1 fruit fly cellular context compared by ENCODE assay signal in the genomic region with DNA sequence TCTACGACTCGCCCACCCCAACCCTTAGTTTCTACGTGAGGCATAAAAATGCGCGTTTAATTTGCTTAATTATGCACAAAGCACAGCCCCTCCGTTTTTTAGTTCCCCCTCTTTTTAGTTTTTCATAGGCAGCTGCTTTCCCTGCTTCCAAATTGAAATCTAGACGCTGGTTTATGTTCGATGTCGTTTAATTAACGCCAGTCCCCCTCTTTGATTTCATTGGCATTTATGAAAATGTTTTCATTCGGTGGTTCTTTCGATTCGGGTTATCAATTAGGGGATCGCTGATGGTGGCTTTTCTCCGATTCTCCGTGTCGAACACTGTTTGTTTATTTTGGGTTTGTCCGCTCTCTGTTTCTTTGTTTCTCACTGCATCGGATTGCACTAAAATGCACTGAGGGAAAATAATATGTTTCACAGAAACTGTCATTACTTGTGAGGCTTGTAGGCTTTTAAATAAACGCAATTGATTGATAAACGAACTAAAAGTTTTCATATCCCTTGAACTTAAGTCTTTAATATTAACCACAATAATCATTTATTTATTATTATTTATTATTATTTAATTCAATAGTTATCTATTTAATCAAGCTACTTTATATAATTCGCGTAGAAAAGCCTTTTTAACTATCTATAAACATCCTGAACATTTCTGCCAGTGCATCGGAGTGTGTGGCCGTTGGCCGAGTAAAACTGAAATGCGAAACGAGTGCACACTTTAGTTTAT.
TF ChIP-seq lines count a peak whose summit lies in the region.

No protein-coding gene starts in this region.

TF ChIP-seq in whole organism, embryonic, 481 proteins besides CTCF, POLR2A, EP300 and RAD21 (continued from another document):
- no peak for TF ChIP-seq CG14050 (GFP tag; IDR thresholded peaks at IDR 0.05; lab: Robert Waterston, UW)
- peak; percentile 17 for TF ChIP-seq CG1529 (GFP tag; optimal IDR thresholded peaks at IDR 0.05; lab: Kevin White, UChicago)
- TF ChIP-seq NC2β (GFP tag; optimal IDR thresholded peaks at IDR 0.05; lab: Kevin White, UChicago), result no peak
- TF ChIP-seq CG18011 (GFP tag; optimal IDR thresholded peaks at IDR 0.05; lab: Kevin White, UChicago), result no peak
- no peak for TF ChIP-seq CG15073 (GFP tag; optimal IDR thresholded peaks at IDR 0.05; lab: Kevin White, UChicago)
- no peak for TF ChIP-seq corto (GFP tag; optimal IDR thresholded peaks at IDR 0.05; lab: Kevin White, UChicago)
- TF ChIP-seq Dfd (GFP tag; optimal IDR thresholded peaks at IDR 0.05; lab: Kevin White, UChicago), result no peak
- TF ChIP-seq ken (GFP tag; IDR thresholded peaks at IDR 0.05; lab: Robert Waterston, UW), result no peak
- TF ChIP-seq Trl (optimal IDR thresholded peaks at IDR 0.05; lab: Kevin White, UChicago), result no peak
- TF ChIP-seq Trl (GFP tag; optimal IDR thresholded peaks at IDR 0.05; lab: Kevin White, UChicago), result no peak
- TF ChIP-seq CG2202 (tag; optimal IDR thresholded peaks at IDR 0.05; lab: Kevin White, UChicago), result no peak
- TF ChIP-seq grau (tag; optimal IDR thresholded peaks at IDR 0.05; lab: Kevin White, UChicago), result peak; percentile 55
- no peak for TF ChIP-seq bowl (GFP tag; IDR thresholded peaks at IDR 0.05; lab: Robert Waterston, UW)
- no peak for TF ChIP-seq HLHmδ (GFP tag; optimal IDR thresholded peaks at IDR 0.05; lab: Kevin White, UChicago)
- no peak for TF ChIP-seq CG4854 (GFP tag; optimal IDR thresholded peaks at IDR 0.05; lab: Kevin White, UChicago)
- TF ChIP-seq Xbp1 (GFP tag; optimal IDR thresholded peaks at IDR 0.05; lab: Kevin White, UChicago), result peak; percentile 14
- no peak for TF ChIP-seq CG2889 (GFP tag; IDR thresholded peaks at IDR 0.05; lab: Robert Waterston, UW)
- TF ChIP-seq dimm (GFP tag; IDR thresholded peaks at IDR 0.05; lab: Robert Waterston, UW), result no peak
- peak; percentile 82 for TF ChIP-seq CG10979 (tag; optimal IDR thresholded peaks at IDR 0.05; lab: Kevin White, UChicago)
- TF ChIP-seq tll (GFP tag; optimal IDR thresholded peaks at IDR 0.05; lab: Kevin White, UChicago), result no peak
- TF ChIP-seq CG5245 (GFP tag; optimal IDR thresholded peaks at IDR 0.05; lab: Kevin White, UChicago), result no peak
- TF ChIP-seq CG14014 (GFP tag; IDR thresholded peaks at IDR 0.05; lab: Robert Waterston, UW), result no peak
- TF ChIP-seq sna (GFP tag; IDR thresholded peaks at IDR 0.05; lab: Robert Waterston, UW; ENCODE audit: partially characterized antibody), result no peak
- no peak for TF ChIP-seq esg (GFP tag; conservative IDR thresholded peaks at IDR 0.05; lab: Robert Waterston, UW)
- peak; percentile 57 for TF ChIP-seq Asciz (GFP tag; optimal IDR thresholded peaks at IDR 0.05; lab: Kevin White, UChicago)
- TF ChIP-seq eve (GFP tag; optimal IDR thresholded peaks at IDR 0.05; lab: Kevin White, UChicago), result no peak
- TF ChIP-seq disco-r (GFP tag; optimal IDR thresholded peaks at IDR 0.05; lab: Kevin White, UChicago), result no peak
- no peak for TF ChIP-seq Ets97D (GFP tag; optimal IDR thresholded peaks at IDR 0.05; lab: Kevin White, UChicago)
- TF ChIP-seq unpg (GFP tag; optimal IDR thresholded peaks at IDR 0.05; lab: Kevin White, UChicago), result peak; percentile 61
- no peak for TF ChIP-seq D (optimal IDR thresholded peaks at IDR 0.05; lab: Kevin White, UChicago)
- TF ChIP-seq D (GFP tag; optimal IDR thresholded peaks at IDR 0.05; lab: Kevin White, UChicago), result peak; percentile 71
- no peak for TF ChIP-seq lmd (GFP tag; IDR thresholded peaks at IDR 0.05; lab: Robert Waterston, UW)
- TF ChIP-seq luna (GFP tag; optimal IDR thresholded peaks at IDR 0.05; lab: Kevin White, UChicago), result no peak
- peak; percentile 48 for TF ChIP-seq zf30C (GFP tag; optimal IDR thresholded peaks at IDR 0.05; lab: Kevin White, UChicago)
- peak; percentile 24 for TF ChIP-seq Nf-YB (GFP tag; optimal IDR thresholded peaks at IDR 0.05; lab: Kevin White, UChicago)
- TF ChIP-seq CG34376 (GFP tag; optimal IDR thresholded peaks at IDR 0.05; lab: Kevin White, UChicago), result no peak
- TF ChIP-seq dm (GFP tag; optimal IDR thresholded peaks at IDR 0.05; lab: Kevin White, UChicago), result no peak
- no peak for TF ChIP-seq CkIIα-i1 (GFP tag; IDR thresholded peaks at IDR 0.05; lab: Robert Waterston, UW)
- TF ChIP-seq cato (GFP tag; optimal IDR thresholded peaks at IDR 0.05; lab: Kevin White, UChicago; ENCODE audit: borderline replicate concordance), result no peak
- no peak for TF ChIP-seq CG8478 (optimal IDR thresholded peaks at IDR 0.05; lab: Kevin White, UChicago)
- no peak for TF ChIP-seq CG43689 (GFP tag; IDR thresholded peaks at IDR 0.05; lab: Robert Waterston, UW)
- TF ChIP-seq CG34422 (GFP tag; IDR thresholded peaks at IDR 0.05; lab: Robert Waterston, UW), result no peak
- no peak for TF ChIP-seq tx (GFP tag; optimal IDR thresholded peaks at IDR 0.05; lab: Kevin White, UChicago)
- TF ChIP-seq CG4360 (GFP tag; IDR thresholded peaks at IDR 0.05; lab: Robert Waterston, UW), result no peak
- TF ChIP-seq nerfin-2 (GFP tag; IDR thresholded peaks at IDR 0.05; lab: Robert Waterston, UW; ENCODE audit: partially characterized antibody), result no peak
- TF ChIP-seq B-H2 (GFP tag; optimal IDR thresholded peaks at IDR 0.05; lab: Kevin White, UChicago), result no peak
- peak; percentile 9 for TF ChIP-seq Lhr (GFP tag; optimal IDR thresholded peaks at IDR 0.05; lab: Kevin White, UChicago)
- no peak for TF ChIP-seq hkb (optimal IDR thresholded peaks at IDR 0.05; lab: Kevin White, UChicago)
- TF ChIP-seq hkb (GFP tag; IDR thresholded peaks at IDR 0.05; lab: Robert Waterston, UW), result no peak
- no peak for TF ChIP-seq ato (GFP tag; IDR thresholded peaks at IDR 0.05; lab: Robert Waterston, UW; ENCODE audit: partially characterized antibody)
- no peak for TF ChIP-seq CG17612 (GFP tag; IDR thresholded peaks at IDR 0.05; lab: Robert Waterston, UW)
- no peak for TF ChIP-seq CG31388 (GFP tag; optimal IDR thresholded peaks at IDR 0.05; lab: Kevin White, UChicago)
- TF ChIP-seq CG6791 (GFP tag; IDR thresholded peaks at IDR 0.05; lab: Robert Waterston, UW; ENCODE audit: partially characterized antibody), result no peak
- no peak for TF ChIP-seq CG11093 (GFP tag; IDR thresholded peaks at IDR 0.05; lab: Robert Waterston, UW)
- TF ChIP-seq cwo (GFP tag; optimal IDR thresholded peaks at IDR 0.05; lab: Kevin White, UChicago), result no peak
- no peak for TF ChIP-seq NfI (GFP tag; optimal IDR thresholded peaks at IDR 0.05; lab: Kevin White, UChicago)
- TF ChIP-seq CG6689 (GFP tag; IDR thresholded peaks at IDR 0.05; lab: Robert Waterston, UW), result peak; percentile 18; the same call in 1 of the 2 replicates
- TF ChIP-seq CG6254 (GFP tag; optimal IDR thresholded peaks at IDR 0.05; lab: Kevin White, UChicago), result peak; percentile 58
- no peak for TF ChIP-seq CG11695 (GFP tag; IDR thresholded peaks at IDR 0.05; lab: Robert Waterston, UW)
- peak; percentile 68 for TF ChIP-seq CG10267 (tag; optimal IDR thresholded peaks at IDR 0.05; lab: Kevin White, UChicago)
- TF ChIP-seq dmrt11E (tag; optimal IDR thresholded peaks at IDR 0.05; lab: Kevin White, UChicago), result peak; percentile 82
- no peak for TF ChIP-seq CG13894 (tag; optimal IDR thresholded peaks at IDR 0.05; lab: Kevin White, UChicago)
- TF ChIP-seq her (GFP tag; optimal IDR thresholded peaks at IDR 0.05; lab: Kevin White, UChicago), result no peak
- TF ChIP-seq CG14710 (tag; optimal IDR thresholded peaks at IDR 0.05; lab: Kevin White, UChicago), result peak; percentile 76
- no peak for TF ChIP-seq caup (GFP tag; optimal IDR thresholded peaks at IDR 0.05; lab: Kevin White, UChicago; ENCODE audit: severe bottlenecking)
- no peak for TF ChIP-seq CG17328 (GFP tag; IDR thresholded peaks at IDR 0.05; lab: Robert Waterston, UW)
- TF ChIP-seq CG2120 (GFP tag; optimal IDR thresholded peaks at IDR 0.05; lab: Kevin White, UChicago), result no peak
- TF ChIP-seq nerfin-1 (tag; optimal IDR thresholded peaks at IDR 0.05; lab: Kevin White, UChicago), result peak; percentile 42
- no peak for TF ChIP-seq CG11247 (GFP tag; IDR thresholded peaks at IDR 0.05; lab: Robert Waterston, UW)
- no peak for TF ChIP-seq CG12071 (GFP tag; optimal IDR thresholded peaks at IDR 0.05; lab: Kevin White, UChicago)
- peak; percentile 61 for TF ChIP-seq ATbp (GFP tag; optimal IDR thresholded peaks at IDR 0.05; lab: Kevin White, UChicago)
- TF ChIP-seq CG11398 (GFP tag; optimal IDR thresholded peaks at IDR 0.05; lab: Kevin White, UChicago), result no peak
- no peak for TF ChIP-seq so (GFP tag; IDR thresholded peaks at IDR 0.05; lab: Robert Waterston, UW)
- TF ChIP-seq sug (tag; optimal IDR thresholded peaks at IDR 0.05; lab: Kevin White, UChicago), result no peak
- no peak for TF ChIP-seq CG13123 (GFP tag; optimal IDR thresholded peaks at IDR 0.05; lab: Kevin White, UChicago)
- TF ChIP-seq gfzf (GFP tag; optimal IDR thresholded peaks at IDR 0.05; lab: Kevin White, UChicago), result no peak
- no peak for TF ChIP-seq ttk (GFP tag; IDR thresholded peaks at IDR 0.05; lab: Robert Waterston, UW)
- no peak for TF ChIP-seq CG10565 (GFP tag; optimal IDR thresholded peaks at IDR 0.05; lab: Kevin White, UChicago)
- no peak for TF ChIP-seq CG18619 (GFP tag; optimal IDR thresholded peaks at IDR 0.05; lab: Kevin White, UChicago)
- TF ChIP-seq Jarid2 (GFP tag; optimal IDR thresholded peaks at IDR 0.05; lab: Kevin White, UChicago), result no peak
- no peak for TF ChIP-seq HmgZ (tag; optimal IDR thresholded peaks at IDR 0.05; lab: Kevin White, UChicago)
- TF ChIP-seq Ravus (GFP tag; IDR thresholded peaks at IDR 0.05; lab: Robert Waterston, UW), result no peak
- no peak for TF ChIP-seq CG17568 (GFP tag; optimal IDR thresholded peaks at IDR 0.05; lab: Kevin White, UChicago)
- TF ChIP-seq fd102C (GFP tag; optimal IDR thresholded peaks at IDR 0.05; lab: Kevin White, UChicago), result no peak
- peak; percentile 81 for TF ChIP-seq CG31441 (GFP tag; IDR thresholded peaks at IDR 0.05; lab: Robert Waterston, UW)
- no peak for TF ChIP-seq ci (GFP tag; IDR thresholded peaks at IDR 0.05; lab: Robert Waterston, UW)
- TF ChIP-seq CG10321 (GFP tag; IDR thresholded peaks at IDR 0.05; lab: Robert Waterston, UW), result no peak
- TF ChIP-seq Tbp (GFP tag; optimal IDR thresholded peaks at IDR 0.05; lab: Kevin White, UChicago), result no peak
- no peak for TF ChIP-seq CG4404 (GFP tag; IDR thresholded peaks at IDR 0.05; lab: Robert Waterston, UW)
- peak; percentile 15 for TF ChIP-seq CG6654 (GFP tag; optimal IDR thresholded peaks at IDR 0.05; lab: Kevin White, UChicago)
- no peak for TF ChIP-seq Bteb2 (GFP tag; optimal IDR thresholded peaks at IDR 0.05; lab: Kevin White, UChicago)
- no peak for TF ChIP-seq BEAF-32 (GFP tag; optimal IDR thresholded peaks at IDR 0.05; lab: Kevin White, UChicago)
- TF ChIP-seq onecut (GFP tag; IDR thresholded peaks at IDR 0.05; lab: Robert Waterston, UW), result no peak
- no peak for TF ChIP-seq wek (GFP tag; optimal IDR thresholded peaks at IDR 0.05; lab: Kevin White, UChicago)
- no peak for TF ChIP-seq eyg (GFP tag; optimal IDR thresholded peaks at IDR 0.05; lab: Kevin White, UChicago)
- no peak for TF ChIP-seq CG9797 (GFP tag; optimal IDR thresholded peaks at IDR 0.05; lab: Kevin White, UChicago)
- TF ChIP-seq CG10366 (GFP tag; IDR thresholded peaks at IDR 0.05; lab: Robert Waterston, UW), result no peak
- TF ChIP-seq CG4282 (GFP tag; optimal IDR thresholded peaks at IDR 0.05; lab: Kevin White, UChicago), result no peak
- peak; percentile 31 for TF ChIP-seq Hr3 (GFP tag; optimal IDR thresholded peaks at IDR 0.05; lab: Kevin White, UChicago)
- no peak for TF ChIP-seq Opbp (GFP tag; IDR thresholded peaks at IDR 0.05; lab: Robert Waterston, UW; ENCODE audit: partially characterized antibody)
- TF ChIP-seq CG2129 (GFP tag; IDR thresholded peaks at IDR 0.05; lab: Robert Waterston, UW; ENCODE audit: partially characterized antibody), result no peak
- TF ChIP-seq CG10431 (GFP tag; optimal IDR thresholded peaks at IDR 0.05; lab: Kevin White, UChicago), result no peak
- TF ChIP-seq kah (GFP tag; optimal IDR thresholded peaks at IDR 0.05; lab: Kevin White, UChicago), result peak; percentile 27
- peak; percentile 72 for TF ChIP-seq gsb-n (tag; optimal IDR thresholded peaks at IDR 0.05; lab: Kevin White, UChicago)
- TF ChIP-seq Chrac-16 (GFP tag; optimal IDR thresholded peaks at IDR 0.05; lab: Kevin White, UChicago), result no peak
- TF ChIP-seq CG10654 (GFP tag; optimal IDR thresholded peaks at IDR 0.05; lab: Kevin White, UChicago), result no peak
- no peak for TF ChIP-seq maf-S (GFP tag; optimal IDR thresholded peaks at IDR 0.05; lab: Kevin White, UChicago)
